Fruit fly (Drosophila melanogaster): ENCODE results near the gene CG5439.

DNA sequence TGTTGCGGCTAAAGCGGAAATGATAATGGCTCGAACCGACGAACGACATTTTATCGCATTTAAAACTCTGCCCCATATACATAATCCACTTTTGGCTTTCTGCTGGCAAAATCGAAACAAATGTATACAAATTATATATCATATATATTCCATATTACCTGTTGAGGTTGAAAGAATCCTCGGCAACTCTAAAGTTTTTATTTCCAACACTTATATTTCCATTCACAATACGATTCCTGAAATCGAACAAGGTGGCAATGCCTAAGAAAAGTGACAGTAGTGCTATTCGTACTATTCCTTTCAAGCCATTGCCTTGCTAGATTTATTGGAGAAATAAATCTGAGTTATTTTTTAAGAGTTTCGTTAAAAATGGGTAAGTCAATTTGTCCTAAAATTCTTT lies 18.4 kb upstream of the CG5439 start, which contains the start of gene Pk34A:
- TF ChIP-seq CG1621 (tag; optimal IDR thresholded peaks at IDR 0.05) (no peak), Hr39 (GFP tag; optimal IDR thresholded peaks at IDR 0.05) (no peak), CG6163 (GFP tag; IDR thresholded peaks at IDR 0.05) (no peak), CG3919 (GFP tag; optimal IDR thresholded peaks at IDR 0.05) (no peak), CG31627 (GFP tag; optimal IDR thresholded peaks at IDR 0.05) (no peak), CG6854 (GFP tag; optimal IDR thresholded peaks at IDR 0.05) (no peak)
